Worm (Caenorhabditis elegans): ENCODE measurements around the gene hrg-3.

The hrg-3 gene

ce11 chrV:9756242-9756641 lies at the start of gene hrg-3:
Gene hrg-3, plus strand, starts transcription at chrV:9756468.
- TF ChIP-seq C16A3.4 (tag; optimal IDR thresholded peaks at IDR 0.05) (no peak), unc-98 (GFP tag; IDR thresholded peaks at IDR 0.05) (no peak), aha-1 (tag; optimal IDR thresholded peaks at IDR 0.05) (no peak), sox-4 (tag; optimal IDR thresholded peaks at IDR 0.05) (no peak), elt-2 (tag; optimal IDR thresholded peaks at IDR 0.05) (peak; percentile 87), nhr-71 (tag; optimal IDR thresholded peaks at IDR 0.05) (no peak), ceh-90 (tag; optimal IDR thresholded peaks at IDR 0.05) (no peak), ztf-11 (tag; optimal IDR thresholded peaks at IDR 0.05) (no peak), pqm-1 (tag; optimal IDR thresholded peaks at IDR 0.05) (peak; percentile 2), unc-86 (tag; optimal IDR thresholded peaks at IDR 0.05) (no peak), nhr-90 (tag; optimal IDR thresholded peaks at IDR 0.05; ENCODE audit: poor library complexity) (no peak)

DNA sequence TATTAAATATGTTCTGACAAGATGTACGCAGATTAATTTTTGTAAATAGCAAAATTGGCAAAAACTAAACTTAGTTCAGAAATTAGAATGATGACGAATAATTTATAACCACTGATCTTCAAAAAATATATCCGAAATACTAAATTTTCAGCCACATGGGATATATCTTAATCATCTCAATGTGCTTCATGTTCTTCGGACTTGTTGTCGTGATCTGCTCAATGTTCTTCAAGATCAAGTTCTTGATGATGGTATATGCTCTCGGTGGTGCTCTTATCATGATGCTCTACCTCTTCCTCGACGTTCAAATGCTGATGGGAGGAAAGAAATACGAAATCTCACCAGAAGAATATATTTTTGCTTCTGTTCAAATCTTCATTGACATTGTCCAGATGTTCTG lies 49.7 kb upstream of the hrg-3 start:
- no peak for TF ChIP-seq elt-2 (tag; optimal IDR thresholded peaks at IDR 0.05)
- TF ChIP-seq lin-13 (GFP tag; optimal IDR thresholded peaks at IDR 0.05) = no peak
- no peak for TF ChIP-seq elt-3 (tag; optimal IDR thresholded peaks at IDR 0.05)
- TF ChIP-seq pax-3 (tag; optimal IDR thresholded peaks at IDR 0.05) = no peak
- TF ChIP-seq nhr-85 (tag) = no peak
- no peak for TF ChIP-seq tbx-2 (tag; optimal IDR thresholded peaks at IDR 0.05)
- no peak for TF ChIP-seq ceh-90 (tag; optimal IDR thresholded peaks at IDR 0.05)
- no peak for TF ChIP-seq lir-3 (tag; optimal IDR thresholded peaks at IDR 0.05; ENCODE audit: poor library complexity)
- no peak for TF ChIP-seq unc-98 (GFP tag; IDR thresholded peaks at IDR 0.05)
- no peak for TF ChIP-seq ama-1 (optimal IDR thresholded peaks at IDR 0.05)
- no peak for TF ChIP-seq ceh-63 (GFP tag; optimal IDR thresholded peaks at IDR 0.05)
- no peak for TF ChIP-seq mdl-1 (tag; optimal IDR thresholded peaks at IDR 0.05)

ce11 chrV:9709747-9710146 lies 46.5 kb upstream of the hrg-3 start, which contains the start of gene tag-120:
Gene tag-120, minus strand, starts transcription at chrV:9709814.
- no peak for TF ChIP-seq ceh-88 (GFP tag; IDR thresholded peaks at IDR 0.05)
- TF ChIP-seq lin-35 (GFP tag; optimal IDR thresholded peaks at IDR 0.05) = no peak
- TF ChIP-seq elt-2 (tag; optimal IDR thresholded peaks at IDR 0.05) = peak; percentile 6

DNA sequence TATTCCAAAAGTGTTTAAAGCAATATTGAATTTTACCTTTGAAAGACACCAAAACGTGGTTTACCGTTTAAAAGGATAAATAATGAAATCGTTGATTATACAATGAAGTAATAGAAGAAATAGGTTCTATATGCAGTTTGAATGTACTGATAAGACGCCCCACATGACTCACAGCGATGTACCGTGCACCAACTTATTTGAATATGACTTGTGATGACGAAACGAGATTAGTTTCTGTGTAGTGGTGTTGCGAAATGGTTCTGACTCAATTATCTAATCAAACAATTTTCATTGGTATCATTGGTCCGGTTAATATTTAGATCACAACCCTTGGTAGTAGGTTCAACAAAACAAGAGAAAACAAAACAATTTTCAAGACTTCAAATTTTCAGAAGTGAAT lies 45.1 kb upstream of the hrg-3 start:
- TF ChIP-seq F16B12.6 (tag; optimal IDR thresholded peaks at IDR 0.05) = no peak
- no peak for TF ChIP-seq ceh-88 (GFP tag; IDR thresholded peaks at IDR 0.05)
- TF ChIP-seq efl-1 (optimal IDR thresholded peaks at IDR 0.05) = no peak
- no peak for TF ChIP-seq efl-1 (GFP tag; optimal IDR thresholded peaks at IDR 0.05 in 1 of 2)
- TF ChIP-seq elt-2 (tag; optimal IDR thresholded peaks at IDR 0.05) = peak; percentile 71

DNA sequence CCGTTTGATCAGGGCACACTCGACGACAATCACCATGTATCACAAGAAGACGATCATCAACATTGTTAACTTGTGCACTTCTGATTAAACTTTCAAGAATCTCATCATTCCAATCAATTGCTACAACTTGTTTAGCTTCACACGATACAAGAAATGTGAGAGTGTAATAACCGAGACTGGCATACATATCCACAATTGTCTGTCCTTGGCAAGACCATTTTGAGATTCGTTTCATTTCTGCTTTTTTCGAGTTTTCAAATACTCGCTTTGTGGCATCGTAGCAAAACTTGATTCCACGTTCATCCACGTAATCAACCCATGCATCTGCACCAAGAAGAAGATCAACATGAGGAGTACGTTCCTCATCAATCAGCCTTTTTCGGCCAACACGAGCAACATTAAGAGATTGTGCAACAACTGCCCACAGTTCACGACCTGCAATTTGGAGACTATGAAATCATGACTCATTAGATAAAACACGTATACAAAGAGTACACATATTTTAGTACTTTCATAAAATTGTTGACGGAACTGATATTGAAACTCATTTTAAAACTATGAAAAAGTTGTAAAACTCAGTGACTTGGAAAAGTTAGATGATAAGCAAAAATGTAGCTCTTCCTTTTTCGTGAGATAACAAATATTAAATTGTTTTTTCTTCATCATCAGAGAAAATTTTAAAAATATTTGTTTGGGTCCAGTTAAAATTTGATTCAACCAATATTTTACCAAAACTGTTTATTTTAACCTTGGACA lies 43.7 kb upstream of the hrg-3 start:
- TF ChIP-seq elt-2 (tag; optimal IDR thresholded peaks at IDR 0.05) (peak; percentile 51), unc-86 (tag; optimal IDR thresholded peaks at IDR 0.05) (no peak), dpl-1 (GFP tag; optimal IDR thresholded peaks at IDR 0.05) (no peak)

DNA sequence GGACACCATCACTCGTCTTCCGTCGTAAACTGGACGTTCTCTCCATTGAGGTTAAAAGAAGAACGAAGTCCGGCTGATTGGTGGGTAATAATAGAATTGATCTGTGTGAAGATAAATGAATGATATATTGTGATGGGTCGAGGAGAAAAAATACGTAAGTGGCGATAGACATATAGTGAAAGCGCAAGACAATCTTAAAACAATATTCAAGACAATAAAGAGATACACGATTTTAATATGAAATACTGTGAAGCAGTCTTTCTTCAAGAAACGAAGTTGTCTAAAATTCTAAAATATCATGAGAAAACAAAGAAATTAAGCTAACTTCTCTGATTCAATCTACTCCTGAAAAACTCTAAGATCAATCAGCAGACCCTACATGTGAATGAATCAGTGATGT lies 42.7 kb upstream of the hrg-3 start, which contains the start of gene F40F9.10:
Gene F40F9.10, minus strand, starts transcription at position 101 of the 400 bp plus-strand sequence.
- TF ChIP-seq tbx-2 (tag; optimal IDR thresholded peaks at IDR 0.05) (no peak), efl-3 (GFP tag; optimal IDR thresholded peaks at IDR 0.05) (no peak), nhr-19 (GFP tag; conservative IDR thresholded peaks at IDR 0.05) (no peak), egl-13 (tag; optimal IDR thresholded peaks at IDR 0.05) (no peak), rnt-1 (tag; optimal IDR thresholded peaks at IDR 0.05) (no peak), nhr-11 (tag; optimal IDR thresholded peaks at IDR 0.05) (no peak), aha-1 (tag; optimal IDR thresholded peaks at IDR 0.05) (no peak), swsn-7 (tag; optimal IDR thresholded peaks at IDR 0.05) (no peak), nhr-71 (tag; optimal IDR thresholded peaks at IDR 0.05) (no peak), mdl-1 (tag; optimal IDR thresholded peaks at IDR 0.05) (no peak), nhr-77 (tag; optimal IDR thresholded peaks at IDR 0.05) (no peak), pax-3 (tag; optimal IDR thresholded peaks at IDR 0.05) (no peak), pag-3 (tag; optimal IDR thresholded peaks at IDR 0.05; ENCODE audit: borderline replicate concordance, insufficient read depth) (no peak), nhr-90 (tag; optimal IDR thresholded peaks at IDR 0.05; ENCODE audit: poor library complexity) (no peak)

All from whole organism, L1 larva.